Worm (Caenorhabditis elegans): ENCODE data around the gene F37C4.6.
A peak's percentile ranks its signal among the peaks of the same experiment; 100 is the strongest.

The F37C4.6 gene

DNA sequence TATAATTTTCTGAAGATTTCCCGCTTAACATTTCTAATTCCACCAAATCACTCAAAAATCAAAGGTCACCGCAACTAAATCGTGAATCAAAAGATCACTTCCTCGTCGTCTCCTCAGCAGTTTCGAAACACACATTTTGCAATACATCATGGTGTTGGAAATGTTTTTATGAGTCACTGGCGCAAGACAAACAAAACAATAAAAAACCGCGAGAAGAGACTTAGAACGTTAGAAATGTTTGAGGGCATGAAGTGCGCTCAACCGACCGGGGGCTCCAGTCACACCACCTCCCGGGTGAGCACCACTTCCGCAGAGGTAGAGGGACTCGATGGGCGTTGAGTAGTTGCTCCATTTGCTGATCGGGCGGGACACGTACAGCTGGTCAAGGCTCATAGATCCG, 2.9 kb downstream of the F37C4.6 start:
- TF ChIP-seq pha-4 (tag; optimal IDR thresholded peaks at IDR 0.05) (no peak), pros-1 (tag; optimal IDR thresholded peaks at IDR 0.05) (no peak), ceh-22 (tag; optimal IDR thresholded peaks at IDR 0.05) (no peak), Y22D7AL.16 (tag; optimal IDR thresholded peaks at IDR 0.05) (no peak), elt-4 (tag; optimal IDR thresholded peaks at IDR 0.05) (no peak)

DNA sequence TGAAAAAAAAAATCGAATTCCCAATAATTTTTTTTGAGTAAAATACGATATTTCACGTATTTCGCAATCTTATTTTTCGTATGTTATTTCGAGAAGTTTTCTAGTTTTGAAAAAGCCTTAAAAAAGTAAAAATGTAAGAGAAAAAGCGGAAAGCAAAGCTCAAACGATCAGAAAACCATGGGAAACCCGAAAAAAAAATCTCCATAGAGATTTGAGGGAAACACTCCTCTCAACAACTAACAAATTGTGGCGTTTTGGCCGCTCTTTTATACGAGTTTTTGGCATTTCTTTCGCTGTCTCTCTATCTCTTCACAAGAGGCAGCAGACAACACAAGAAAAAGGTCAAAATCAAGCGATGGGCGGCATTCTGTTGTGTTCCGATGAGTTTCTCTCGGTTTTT, 3.7 kb downstream of the F37C4.6 start:
- no peak for TF ChIP-seq pha-2 (tag; optimal IDR thresholded peaks at IDR 0.05)
- peak; percentile 5 for TF ChIP-seq gmeb-2 (tag; optimal IDR thresholded peaks at IDR 0.05)
- no peak for TF ChIP-seq che-1 (tag; optimal IDR thresholded peaks at IDR 0.05)

DNA sequence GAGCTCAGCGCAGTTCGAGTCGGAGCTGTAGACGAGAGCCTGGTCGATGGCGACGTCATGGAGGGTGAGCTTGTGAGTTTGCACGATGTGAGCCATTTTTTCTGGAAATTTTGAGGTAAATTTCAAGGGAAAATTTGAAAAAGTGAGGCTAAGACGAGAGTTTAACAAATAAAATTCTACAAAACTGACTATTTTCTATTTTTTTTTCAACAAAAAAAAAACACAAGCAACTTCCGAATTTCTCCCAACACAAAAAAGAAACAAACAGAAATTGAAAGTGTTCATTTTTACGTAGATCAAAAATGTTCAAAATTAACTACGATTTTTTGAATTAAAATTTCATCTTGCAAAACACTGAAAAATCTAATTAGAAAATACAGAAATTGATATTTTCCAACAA, 4.4 kb downstream of the F37C4.6 start, which contains the start of gene F37C4.5:
Gene F37C4.5, minus strand, starts transcription at position 101 of the 400 bp plus-strand sequence.
- TF ChIP-seq sox-4 (tag; optimal IDR thresholded peaks at IDR 0.05) (no peak), ceh-2 (tag; optimal IDR thresholded peaks at IDR 0.05) (no peak), sdc-2 (tag; optimal IDR thresholded peaks at IDR 0.05) (no peak), madf-2 (tag; optimal IDR thresholded peaks at IDR 0.05) (no peak), unc-42 (tag; optimal IDR thresholded peaks at IDR 0.05) (no peak), rnt-1 (tag; optimal IDR thresholded peaks at IDR 0.05) (no peak), ztf-16 (tag; optimal IDR thresholded peaks at IDR 0.05) (no peak), che-1 (tag; optimal IDR thresholded peaks at IDR 0.05) (no peak), lim-6 (tag; optimal IDR thresholded peaks at IDR 0.05) (no peak), tbx-7 (tag; optimal IDR thresholded peaks at IDR 0.05) (no peak), hlh-13 (GFP tag; optimal IDR thresholded peaks at IDR 0.05) (no peak)

DNA sequence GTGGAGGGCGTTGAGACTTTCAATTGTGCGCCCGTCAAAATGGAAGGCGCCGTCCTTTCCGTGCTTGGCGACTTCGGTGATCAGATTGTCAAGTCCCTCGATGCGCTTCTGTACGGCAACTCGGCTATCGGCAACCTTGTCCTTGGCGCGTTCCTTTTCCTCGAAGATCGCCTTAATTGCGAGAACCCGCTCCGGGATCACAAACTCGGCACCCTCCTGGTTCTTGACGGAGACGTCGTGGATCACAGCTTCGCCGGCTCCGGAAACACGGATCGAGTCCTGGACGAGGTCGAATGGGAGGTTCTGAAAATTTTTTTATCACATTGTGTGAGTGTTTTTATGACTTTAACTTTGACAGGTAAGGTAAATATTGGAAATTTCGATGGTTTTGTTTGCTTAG, 4.9 kb downstream of the F37C4.6 start:
- TF ChIP-seq ceh-19 (GFP tag; optimal IDR thresholded peaks at IDR 0.05): no peak

DNA sequence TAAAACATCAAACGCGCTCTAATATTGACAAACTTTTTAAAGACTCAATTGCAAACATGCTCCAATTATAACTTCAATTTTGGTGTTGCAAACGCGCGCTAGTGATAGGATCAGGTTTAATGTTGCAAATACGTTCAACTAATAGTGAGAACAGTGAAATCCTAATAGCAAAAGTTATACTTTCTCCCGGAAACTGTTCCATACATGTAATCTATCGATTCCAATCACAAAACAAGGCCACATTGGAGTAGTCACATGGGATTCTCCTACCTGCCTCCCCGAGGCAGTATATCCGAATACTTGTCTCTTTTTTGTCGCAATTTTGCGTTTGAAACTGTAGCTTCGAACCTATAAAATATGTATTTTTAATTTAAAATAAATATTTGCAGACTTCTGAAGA, 8.3 kb downstream of the F37C4.6 start:
- TF ChIP-seq hlh-13 (GFP tag; optimal IDR thresholded peaks at IDR 0.05): no peak
- TF ChIP-seq ref-2 (tag; optimal IDR thresholded peaks at IDR 0.05): no peak
- no peak for TF ChIP-seq ceh-45 (GFP tag; IDR thresholded peaks at IDR 0.05)
- no peak for TF ChIP-seq unc-3 (GFP tag; conservative IDR thresholded peaks at IDR 0.05)
- TF ChIP-seq unc-3 (tag; optimal IDR thresholded peaks at IDR 0.05): no peak
- no peak for TF ChIP-seq tbx-7 (tag; optimal IDR thresholded peaks at IDR 0.05)
- no peak for TF ChIP-seq ztf-16 (tag; optimal IDR thresholded peaks at IDR 0.05)
- TF ChIP-seq npax-4 (tag; optimal IDR thresholded peaks at IDR 0.05): no peak
- TF ChIP-seq hlh-8 (tag; optimal IDR thresholded peaks at IDR 0.05): no peak

DNA sequence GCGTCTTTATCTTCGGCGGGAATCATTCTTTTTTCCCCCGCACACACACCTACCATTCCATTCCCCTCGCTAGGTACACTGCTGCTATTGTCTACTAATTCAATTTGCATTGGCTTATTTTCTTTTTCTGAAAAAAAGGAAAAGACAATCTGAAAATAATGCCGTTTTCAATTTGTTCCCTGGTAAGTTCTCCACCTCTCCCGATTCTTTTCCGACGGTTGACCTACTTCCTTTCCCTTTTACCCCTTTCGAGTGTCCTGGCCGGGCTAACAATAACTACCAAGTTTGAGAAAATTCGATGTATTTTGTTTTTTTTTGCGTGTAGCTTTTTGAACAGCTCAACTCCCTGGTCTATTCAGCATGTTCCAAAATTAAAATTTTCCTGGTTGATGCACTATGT, 10.9 kb downstream of the F37C4.6 start, which contains the start of gene F37C4.4:
Gene F37C4.4, plus strand, starts transcription at position 58 of the 400 bp plus-strand sequence.
- TF ChIP-seq Y22D7AL.16 (tag; optimal IDR thresholded peaks at IDR 0.05) (no peak), F13H6.1 (tag; optimal IDR thresholded peaks at IDR 0.05) (no peak), unc-55 (GFP tag; optimal IDR thresholded peaks at IDR 0.05) (no peak), ceh-9 (tag; optimal IDR thresholded peaks at IDR 0.05) (no peak)

DNA sequence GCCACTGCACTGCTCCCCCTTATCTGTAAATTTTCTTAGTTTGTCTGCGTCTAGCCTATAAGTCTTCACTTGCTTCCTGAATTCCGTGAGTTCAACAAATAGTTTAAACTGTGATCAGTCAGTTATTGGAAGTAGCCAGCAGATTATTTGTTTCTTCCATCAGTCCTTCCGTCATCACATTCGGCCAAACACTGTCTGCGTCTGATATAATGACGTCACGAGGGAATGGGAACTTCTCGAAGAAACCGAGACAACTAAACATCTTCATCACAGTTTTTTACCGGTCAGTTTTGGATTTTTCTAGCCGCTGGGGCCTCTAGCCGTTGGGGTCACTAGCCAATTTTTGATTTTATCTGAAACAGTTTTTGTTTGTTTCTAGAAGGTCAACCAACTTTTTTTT, 12.1 kb downstream of the F37C4.6 start:
- TF ChIP-seq T23F11.4 (GFP tag; optimal IDR thresholded peaks at IDR 0.05): no peak
- no peak for TF ChIP-seq unc-42 (tag; optimal IDR thresholded peaks at IDR 0.05)
- TF ChIP-seq pax-1 (tag; optimal IDR thresholded peaks at IDR 0.05): no peak
- no peak for TF ChIP-seq pat-9 (tag; optimal IDR thresholded peaks at IDR 0.05)
- TF ChIP-seq tbx-2 (tag; optimal IDR thresholded peaks at IDR 0.05): no peak
- no peak for TF ChIP-seq ceh-24 (tag; optimal IDR thresholded peaks at IDR 0.05)
- no peak for TF ChIP-seq lim-6 (tag; optimal IDR thresholded peaks at IDR 0.05)
- TF ChIP-seq eyg-1 (tag; optimal IDR thresholded peaks at IDR 0.05): no peak
- no peak for TF ChIP-seq ceh-9 (tag; optimal IDR thresholded peaks at IDR 0.05)
- TF ChIP-seq hlh-6 (tag; optimal IDR thresholded peaks at IDR 0.05): no peak
- TF ChIP-seq fkh-6 (tag; optimal IDR thresholded peaks at IDR 0.05): no peak
- no peak for TF ChIP-seq syd-9 (tag; optimal IDR thresholded peaks at IDR 0.05)
- TF ChIP-seq hlh-30 (tag; optimal IDR thresholded peaks at IDR 0.05; ENCODE audit: insufficient read depth): no peak
- no peak for TF ChIP-seq Y22D7AL.16 (tag; optimal IDR thresholded peaks at IDR 0.05)
- TF ChIP-seq ceh-31 (tag; optimal IDR thresholded peaks at IDR 0.05): no peak
- no peak for TF ChIP-seq ztf-16 (tag; optimal IDR thresholded peaks at IDR 0.05)
- TF ChIP-seq ref-2 (tag; optimal IDR thresholded peaks at IDR 0.05): no peak
- TF ChIP-seq ceh-45 (GFP tag; IDR thresholded peaks at IDR 0.05): no peak
